Fruit fly (Drosophila melanogaster): ENCODE data around the gene MME1.

DNA sequence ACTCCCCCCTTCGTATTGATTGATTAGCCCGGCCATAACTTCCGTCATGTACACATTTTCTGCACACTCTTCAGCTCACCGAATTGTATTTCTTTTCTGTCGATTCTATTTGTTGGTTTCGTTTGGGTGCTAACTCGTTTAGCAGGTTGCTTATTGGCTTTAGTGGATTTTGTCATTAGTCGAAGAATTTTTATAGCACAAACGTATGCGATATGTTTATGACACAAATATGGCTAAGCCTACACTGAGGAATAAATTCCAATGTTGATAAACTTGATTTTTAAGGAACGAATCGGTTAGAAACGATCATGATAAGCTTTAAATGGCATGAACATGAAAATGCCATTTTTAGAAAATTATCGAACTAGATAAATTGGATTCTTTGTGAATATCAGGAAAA, 28.6 kb upstream of the MME1 start:
- TF ChIP-seq pan (optimal IDR thresholded peaks at IDR 0.05) (no peak), usp (GFP tag; optimal IDR thresholded peaks at IDR 0.05) (no peak)
